Fruit fly (Drosophila melanogaster): Measurements from ENCODE around the gene CG8840.

The CG8840 gene

dm6 chr2L:3416527-3417304 lies 6.4 kb downstream of the CG8840 start, which contains the start of gene CG31952 (continued):
- no peak for TF ChIP-seq btn (GFP tag; optimal IDR thresholded peaks at IDR 0.05)
- peak; percentile 17 for TF ChIP-seq CoRest (tag; optimal IDR thresholded peaks at IDR 0.05)
- peak; percentile 37 for TF ChIP-seq grau (tag; optimal IDR thresholded peaks at IDR 0.05)
- no peak for TF ChIP-seq Opbp (GFP tag; IDR thresholded peaks at IDR 0.05; ENCODE audit: partially characterized antibody)
- TF ChIP-seq Max (GFP tag; optimal IDR thresholded peaks at IDR 0.05), result no peak
- no peak for TF ChIP-seq CG7745 (tag; optimal IDR thresholded peaks at IDR 0.05)
- no peak for TF ChIP-seq CG15696 (tag; optimal IDR thresholded peaks at IDR 0.05)
- no peak for TF ChIP-seq peb (GFP tag; IDR thresholded peaks at IDR 0.05)
- TF ChIP-seq CG13296 (GFP tag; optimal IDR thresholded peaks at IDR 0.05), result no peak
- TF ChIP-seq fru (optimal IDR thresholded peaks at IDR 0.05), result no peak
- TF ChIP-seq Hr51 (GFP tag; optimal IDR thresholded peaks at IDR 0.05), result peak in 1 of 2 experiments; percentile 33
- no peak for TF ChIP-seq sima (GFP tag; optimal IDR thresholded peaks at IDR 0.05)
- no peak for TF ChIP-seq CG30431 (GFP tag; optimal IDR thresholded peaks at IDR 0.05)
- TF ChIP-seq MTF-1 (GFP tag; optimal IDR thresholded peaks at IDR 0.05; ENCODE audit: borderline replicate concordance), result no peak
- no peak for TF ChIP-seq CG2889 (GFP tag; IDR thresholded peaks at IDR 0.05)
- no peak for TF ChIP-seq eve (GFP tag; optimal IDR thresholded peaks at IDR 0.05)
- no peak for TF ChIP-seq HLH54F (GFP tag; optimal IDR thresholded peaks at IDR 0.05)

DNA sequence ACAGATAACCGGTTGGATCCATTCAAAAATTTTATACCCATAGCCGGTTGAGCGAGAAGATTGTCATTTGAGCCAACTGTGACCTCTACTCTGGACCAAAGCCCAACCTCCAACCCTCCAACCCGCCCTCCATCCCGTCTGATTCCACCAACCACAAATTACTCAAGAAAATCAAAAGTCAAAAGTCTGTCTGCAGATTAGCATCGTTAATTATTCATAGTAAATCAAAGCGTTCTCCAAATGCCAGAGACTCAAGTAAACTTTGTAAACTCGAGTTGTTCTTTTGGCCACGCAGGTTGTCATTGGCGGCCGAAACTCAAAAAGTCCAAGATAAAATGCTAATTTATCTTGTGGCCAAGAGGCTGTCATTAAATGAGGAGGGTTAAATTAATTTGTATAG lies 7.3 kb downstream of the CG8840 start:
- no peak for TF ChIP-seq Spps (tag; optimal IDR thresholded peaks at IDR 0.05)
- no peak for TF ChIP-seq exex (tag; optimal IDR thresholded peaks at IDR 0.05)
- peak; percentile 76 for TF ChIP-seq pros (GFP tag; optimal IDR thresholded peaks at IDR 0.05)
- peak; percentile 29; the same call in 1 of the 2 replicates for TF ChIP-seq Awh (GFP tag; IDR thresholded peaks at IDR 0.05)
- TF ChIP-seq CG12769 (tag; optimal IDR thresholded peaks at IDR 0.05), result peak; percentile 81
- TF ChIP-seq vvl (GFP tag; IDR thresholded peaks at IDR 0.05), result peak; percentile 44
- no peak for TF ChIP-seq CG16779 (GFP tag; IDR thresholded peaks at IDR 0.05)
- TF ChIP-seq CG13894 (tag; optimal IDR thresholded peaks at IDR 0.05), result no peak
- TF ChIP-seq chinmo (GFP tag; IDR thresholded peaks at IDR 0.05; ENCODE audit: partially characterized antibody), result 0 out of 4 replicates have a peak, but pooled peaks have one; percentile 33
- TF ChIP-seq Dref (GFP tag; IDR thresholded peaks at IDR 0.05), result no peak
- peak; percentile 45 for TF ChIP-seq Blimp-1 (GFP tag; optimal IDR thresholded peaks at IDR 0.05)
- 0 out of 2 replicates have a peak, but pooled peaks have one; percentile 8 for TF ChIP-seq crol (GFP tag; IDR thresholded peaks at IDR 0.05)
- no peak for TF ChIP-seq D (optimal IDR thresholded peaks at IDR 0.05)
- no peak for TF ChIP-seq D (GFP tag; optimal IDR thresholded peaks at IDR 0.05)
- TF ChIP-seq dmrt11E (tag; optimal IDR thresholded peaks at IDR 0.05), result no peak
- TF ChIP-seq Ets97D (GFP tag; optimal IDR thresholded peaks at IDR 0.05), result no peak
- no peak for TF ChIP-seq nau (GFP tag; optimal IDR thresholded peaks at IDR 0.05)
- TF ChIP-seq ATbp (GFP tag; optimal IDR thresholded peaks at IDR 0.05), result no peak
- TF ChIP-seq B-H1 (GFP tag; IDR thresholded peaks at IDR 0.05), result no peak
- no peak for TF ChIP-seq CG17385 (GFP tag; optimal IDR thresholded peaks at IDR 0.05)
- TF ChIP-seq CG31441 (GFP tag; IDR thresholded peaks at IDR 0.05), result no peak
- no peak for TF ChIP-seq Gsc (GFP tag; IDR thresholded peaks at IDR 0.05)
- TF ChIP-seq CG2678 (tag; optimal IDR thresholded peaks at IDR 0.05), result no peak
- TF ChIP-seq ind (GFP tag; optimal IDR thresholded peaks at IDR 0.05), result no peak
- peak; percentile 80 for TF ChIP-seq abd-A (tag; optimal IDR thresholded peaks at IDR 0.05)
- no peak for TF ChIP-seq scrt (GFP tag; optimal IDR thresholded peaks at IDR 0.05)
- TF ChIP-seq sd (tag; optimal IDR thresholded peaks at IDR 0.05), result peak; percentile 33
- TF ChIP-seq z (GFP tag; IDR thresholded peaks at IDR 0.05), result peak; percentile 76
- no peak for TF ChIP-seq pb (GFP tag; optimal IDR thresholded peaks at IDR 0.05)
- no peak for TF ChIP-seq CG34376 (GFP tag; optimal IDR thresholded peaks at IDR 0.05)
- TF ChIP-seq Bdp1 (GFP tag; optimal IDR thresholded peaks at IDR 0.05), result no peak
- peak; percentile 87 for TF ChIP-seq CG7745 (tag; optimal IDR thresholded peaks at IDR 0.05)
- no peak for TF ChIP-seq Adf1 (GFP tag; IDR thresholded peaks at IDR 0.05)

Data from whole organism, embryonic.